Fruit fly (Drosophila melanogaster) S2 (cell line): ENCODE measurements around the gene Rev1.

Experiments used
- CG8478 ChIP-seq: fragments of >200 bp; optimal IDR thresholded peaks from 2 replicates; lab custom pipeline; 2018
- CTCF ChIP-seq, 2 experiments: fragments of >200 bp; optimal IDR thresholded peaks; 2 replicates each; lab custom pipeline; 2018

dm6 chr3L:682420-682882 lies 28.3 kb downstream of the Rev1 start, which contains the start of gene CG3386:
- TF ChIP-seq CG8478 (lab: Kevin White, UChicago) (no peak), CTCF (optimal IDR thresholded peaks at IDR 0.05; lab: Kevin White, UChicago) (no peak)
